Fruit fly (Drosophila melanogaster) whole organism, embryonic: ENCODE data around the gene nerfin-2.

Experiments
- Adf1 ChIP-seq: fragments of 200-800 bp; sonication (Bioruptor generic); IDR thresholded peaks from 2 replicates; pipeline ENCODE4 v1.3.6; 2022; ENCODE audit warnings: missing biosample characterization, missing genetic modification characterization
- Atf3 ChIP-seq: fragments of 200-800 bp; sonication (Bioruptor generic); optimal IDR thresholded peaks from 3 replicates; lab custom pipeline; 2016; ENCODE audit warnings: missing biosample characterization, missing genetic modification characterization
- Atf6 ChIP-seq: fragments of 200-800 bp; sonication (Bioruptor generic); IDR thresholded peaks from 2 replicates; pipeline ENCODE4 v1.3.6; 2022; ENCODE audit warnings: missing biosample characterization, missing genetic modification characterization
- Bteb2 ChIP-seq: fragments of 200-800 bp; sonication (Bioruptor generic); optimal IDR thresholded peaks from 2 replicates; lab custom pipeline; 2016; ENCODE audit warnings: missing biosample characterization, missing genetic modification characterization
- CG10147 ChIP-seq: fragments of 200-800 bp; sonication (Bioruptor generic); optimal IDR thresholded peaks from 2 replicates; lab custom pipeline; 2019; ENCODE audit warnings: missing biosample characterization, mild to moderate bottlenecking, missing genetic modification characterization, moderate library complexity
- CG12744 ChIP-seq: fragments of 200-800 bp; sonication (Bioruptor generic); optimal IDR thresholded peaks from 2 replicates; lab custom pipeline; 2016; ENCODE audit warnings: missing biosample characterization, missing genetic modification characterization
- CG13624 ChIP-seq: fragments of 200-800 bp; sonication (Bioruptor generic); optimal IDR thresholded peaks from 2 replicates; lab custom pipeline; 2016; ENCODE audit warnings: missing biosample characterization, missing genetic modification characterization
- CG14441 ChIP-seq: fragments of 200-800 bp; sonication (Bioruptor generic); IDR thresholded peaks from 2 replicates; pipeline ENCODE4 v1.3.6; 2022; ENCODE audit warnings: missing biosample characterization, missing genetic modification characterization
- CG16863 ChIP-seq: fragments of 200-800 bp; sonication (Bioruptor generic); optimal IDR thresholded peaks from 3 replicates; lab custom pipeline; 2016; ENCODE audit warnings: missing biosample characterization, missing genetic modification characterization
- CG17359 ChIP-seq: fragments of 200-800 bp; sonication (Bioruptor generic); optimal IDR thresholded peaks from 3 replicates; lab custom pipeline; 2018; ENCODE audit warnings: missing biosample characterization, mild to moderate bottlenecking, missing genetic modification characterization, moderate library complexity
- CG2120 ChIP-seq: fragments of 200-800 bp; sonication (Bioruptor generic); optimal IDR thresholded peaks from 3 replicates; lab custom pipeline; 2016; ENCODE audit warnings: missing biosample characterization, missing genetic modification characterization
- CG3163 ChIP-seq: fragments of 200-800 bp; sonication (Bioruptor generic); optimal IDR thresholded peaks from 3 replicates; lab custom pipeline; 2016; ENCODE audit warnings: missing biosample characterization, missing genetic modification characterization
- CG6813 ChIP-seq: fragments of 200-800 bp; sonication (Bioruptor generic); optimal IDR thresholded peaks from 2 replicates; lab custom pipeline; 2017; ENCODE audit warnings: missing biosample characterization, missing genetic modification characterization, mild to moderate bottlenecking, moderate library complexity, missing genetic modification reagents
- CG7556 ChIP-seq: fragments of 200-800 bp; sonication (Bioruptor generic); optimal IDR thresholded peaks from 2 replicates; lab custom pipeline; 2017; ENCODE audit warnings: missing biosample characterization, mild to moderate bottlenecking, missing genetic modification characterization
- CG8290 ChIP-seq, 3 experiments: fragments of 200-800 bp; sonication (Bioruptor generic); optimal IDR thresholded peaks; 2 replicates each; lab custom pipeline; 2016 to 2019; ENCODE audit warnings: missing biosample characterization in 3 of 3, missing genetic modification characterization in 3 of 3, mild to moderate bottlenecking in 2 of 3, moderate library complexity in 1 of 3
- CG8388 ChIP-seq: fragments of 200-800 bp; sonication (Bioruptor generic); optimal IDR thresholded peaks from 2 replicates; lab custom pipeline; 2019; ENCODE audit warnings: missing biosample characterization, mild to moderate bottlenecking, missing genetic modification characterization, moderate library complexity
- CG8765 ChIP-seq: fragments of 200-800 bp; sonication (Bioruptor generic); IDR thresholded peaks from 2 replicates; pipeline ENCODE4 v1.3.6; 2022; ENCODE audit warnings: missing biosample characterization, missing genetic modification characterization
- CG9876 ChIP-seq: fragments of 200-800 bp; sonication (Bioruptor generic); optimal IDR thresholded peaks from 2 replicates; lab custom pipeline; 2016; ENCODE audit warnings: missing biosample characterization, missing genetic modification characterization
- CG9932 ChIP-seq: fragments of 200-800 bp; sonication (Bioruptor generic); IDR thresholded peaks from 2 replicates; pipeline ENCODE4 v1.3.6; 2022; ENCODE audit warnings: missing biosample characterization, missing genetic modification characterization
- Camta ChIP-seq: fragments of 200-800 bp; sonication (Bioruptor generic); optimal IDR thresholded peaks from 2 replicates; lab custom pipeline; 2016; ENCODE audit warnings: missing biosample characterization, missing genetic modification characterization
- D19B ChIP-seq: fragments of 200-800 bp; sonication (Bioruptor generic); optimal IDR thresholded peaks from 2 replicates; lab custom pipeline; 2017; ENCODE audit warnings: missing biosample characterization, mild to moderate bottlenecking, missing genetic modification characterization
- Dfd ChIP-seq, 2 experiments: fragments of >200 bp; optimal IDR thresholded peaks; 2 replicates each; lab custom pipeline; 2017; ENCODE audit warnings: missing biosample characterization in 2 of 2, missing genetic modification characterization in 2 of 2
- HHEX ChIP-seq: fragments of 200-800 bp; sonication (Bioruptor generic); optimal IDR thresholded peaks from 3 replicates; lab custom pipeline; 2017; ENCODE audit warnings: missing biosample characterization, mild to moderate bottlenecking, missing genetic modification characterization, missing genetic modification reagents
- Jarid2 ChIP-seq: fragments of 200-800 bp; sonication (Bioruptor generic); optimal IDR thresholded peaks from 3 replicates; lab custom pipeline; 2017; ENCODE audit warnings: mild to moderate bottlenecking, missing biosample characterization, missing genetic modification reagents, missing genetic modification characterization
- Kr ChIP-seq: fragments of 200-800 bp; sonication (Bioruptor generic); optimal IDR thresholded peaks from 2 replicates; lab custom pipeline; 2017; ENCODE audit warnings: missing biosample characterization, mild to moderate bottlenecking, missing genetic modification characterization
- Lpt ChIP-seq: fragments of >200 bp; optimal IDR thresholded peaks from 2 replicates; lab custom pipeline; 2018; ENCODE audit warnings: missing biosample characterization, missing genetic modification characterization
- NK7.1 ChIP-seq: fragments of 200-800 bp; sonication (Bioruptor generic); optimal IDR thresholded peaks from 3 replicates; lab custom pipeline; 2016; ENCODE audit warnings: missing biosample characterization, missing genetic modification characterization
- Oaz ChIP-seq: fragments of 200-800 bp; sonication (Bioruptor generic); IDR thresholded peaks from 2 replicates; pipeline ENCODE4 v1.3.6; 2022; ENCODE audit warnings: missing biosample characterization, missing genetic modification characterization
- Rfx ChIP-seq: fragments of 200-800 bp; sonication (Bioruptor generic); IDR thresholded peaks from 2 replicates; pipeline ENCODE4 v1.3.6; 2022; ENCODE audit warnings: missing biosample characterization, missing genetic modification characterization
- Sin3A ChIP-seq: fragments of >200 bp; optimal IDR thresholded peaks from 2 replicates; lab custom pipeline; 2018
- TFAM ChIP-seq: fragments of 200-800 bp; sonication (Bioruptor generic); optimal IDR thresholded peaks from 2 replicates; lab custom pipeline; 2017; ENCODE audit warnings: missing biosample characterization, missing genetic modification characterization, inconsistent platforms
- Taf1 ChIP-seq: fragments of 200-800 bp; sonication (Bioruptor generic); IDR thresholded peaks from 2 replicates; pipeline ENCODE4 v1.3.6; 2022; ENCODE audit warnings: missing biosample characterization, missing genetic modification characterization
- Usf ChIP-seq: fragments of 200-800 bp; sonication (Bioruptor generic); optimal IDR thresholded peaks from 2 replicates; lab custom pipeline; 2017; ENCODE audit warnings: missing genotype, missing biosample characterization, missing genetic modification characterization
- ap ChIP-seq: fragments of 200-800 bp; sonication (Bioruptor generic); IDR thresholded peaks from 2 replicates; pipeline ENCODE4 v1.3.6; 2022; ENCODE audit warnings: missing biosample characterization, missing genetic modification characterization
- bbx ChIP-seq: fragments of 200-800 bp; sonication (Bioruptor generic); IDR thresholded peaks from 2 replicates; pipeline ENCODE4 v1.3.6; 2022; ENCODE audit warnings: missing biosample characterization, missing genetic modification characterization; ENCODE audit not compliant: partially characterized antibody
- chinmo ChIP-seq: fragments of 200-800 bp; sonication (Bioruptor generic); IDR thresholded peaks from 4 replicates; pipeline ENCODE4 v1.3.6; 2022; ENCODE audit warnings: missing biosample characterization, missing genetic modification characterization; ENCODE audit not compliant: partially characterized antibody
- da ChIP-seq: fragments of 200-800 bp; sonication (Bioruptor generic); optimal IDR thresholded peaks from 2 replicates; lab custom pipeline; 2016; ENCODE audit warnings: missing biosample characterization, missing genetic modification characterization
- danr ChIP-seq: fragments of 200-800 bp; sonication (Bioruptor generic); IDR thresholded peaks from 2 replicates; pipeline ENCODE4 v1.3.6; 2022; ENCODE audit warnings: missing biosample characterization, missing genetic modification characterization
- fd102C ChIP-seq: fragments of 200-800 bp; sonication (Bioruptor generic); optimal IDR thresholded peaks from 2 replicates; lab custom pipeline; 2018; ENCODE audit warnings: missing biosample characterization, mild to moderate bottlenecking, missing genetic modification characterization, moderate library complexity
- fd64A ChIP-seq: fragments of 200-800 bp; sonication (Bioruptor generic); optimal IDR thresholded peaks from 3 replicates; lab custom pipeline; 2018; ENCODE audit warnings: missing biosample characterization, mild to moderate bottlenecking, missing genetic modification characterization
- gfzf ChIP-seq: fragments of 200-800 bp; sonication (Bioruptor generic); optimal IDR thresholded peaks from 2 replicates; lab custom pipeline; 2016; ENCODE audit warnings: missing biosample characterization, mild to moderate bottlenecking, missing genetic modification characterization, moderate library complexity
- odd ChIP-seq: fragments of 200-800 bp; sonication (Bioruptor generic); optimal IDR thresholded peaks from 2 replicates; lab custom pipeline; 2017; ENCODE audit warnings: missing biosample characterization, mild to moderate bottlenecking, missing genetic modification characterization
- peb ChIP-seq: fragments of 200-800 bp; sonication (Bioruptor generic); IDR thresholded peaks from 2 replicates; pipeline ENCODE4 v1.3.6; 2022; ENCODE audit warnings: missing biosample characterization, missing genetic modification characterization
- pnt ChIP-seq: fragments of 200-800 bp; sonication (Bioruptor generic); optimal IDR thresholded peaks from 3 replicates; lab custom pipeline; 2016; ENCODE audit warnings: missing biosample characterization, missing genetic modification characterization
- ranshi ChIP-seq: fragments of 200-800 bp; sonication (Bioruptor generic); IDR thresholded peaks from 2 replicates; pipeline ENCODE4 v1.3.6; 2022; ENCODE audit warnings: missing biosample characterization, missing genetic modification characterization
- rib ChIP-seq: fragments of 200-800 bp; sonication (Bioruptor generic); IDR thresholded peaks from 2 replicates; pipeline ENCODE4 v1.3.6; 2022; ENCODE audit warnings: missing biosample characterization, missing genetic modification characterization
- schlank ChIP-seq: fragments of 200-800 bp; sonication (Bioruptor generic); optimal IDR thresholded peaks from 2 replicates; lab custom pipeline; 2018; ENCODE audit warnings: missing biosample characterization, mild to moderate bottlenecking, missing genetic modification characterization
- trem ChIP-seq: fragments of 200-800 bp; optimal IDR thresholded peaks from 3 replicates; lab custom pipeline; 2019; ENCODE audit warnings: missing biosample characterization, mild to moderate bottlenecking, missing genetic modification characterization, moderate library complexity
- trh ChIP-seq: fragments of 200-800 bp; sonication (Bioruptor generic); optimal IDR thresholded peaks from 2 replicates; lab custom pipeline; 2016; ENCODE audit warnings: missing biosample characterization, missing genetic modification characterization
- zf30C ChIP-seq: fragments of 200-800 bp; sonication (Bioruptor generic); optimal IDR thresholded peaks from 3 replicates; lab custom pipeline; 2018; ENCODE audit warnings: missing biosample characterization, mild to moderate bottlenecking, missing genetic modification characterization
- zfh1 ChIP-seq: fragments of 200-800 bp; sonication (Bioruptor generic); IDR thresholded peaks from 3 replicates; pipeline ENCODE4 v1.3.6; 2022; ENCODE audit warnings: missing biosample characterization, missing genetic modification characterization

The nerfin-2 gene

DNA sequence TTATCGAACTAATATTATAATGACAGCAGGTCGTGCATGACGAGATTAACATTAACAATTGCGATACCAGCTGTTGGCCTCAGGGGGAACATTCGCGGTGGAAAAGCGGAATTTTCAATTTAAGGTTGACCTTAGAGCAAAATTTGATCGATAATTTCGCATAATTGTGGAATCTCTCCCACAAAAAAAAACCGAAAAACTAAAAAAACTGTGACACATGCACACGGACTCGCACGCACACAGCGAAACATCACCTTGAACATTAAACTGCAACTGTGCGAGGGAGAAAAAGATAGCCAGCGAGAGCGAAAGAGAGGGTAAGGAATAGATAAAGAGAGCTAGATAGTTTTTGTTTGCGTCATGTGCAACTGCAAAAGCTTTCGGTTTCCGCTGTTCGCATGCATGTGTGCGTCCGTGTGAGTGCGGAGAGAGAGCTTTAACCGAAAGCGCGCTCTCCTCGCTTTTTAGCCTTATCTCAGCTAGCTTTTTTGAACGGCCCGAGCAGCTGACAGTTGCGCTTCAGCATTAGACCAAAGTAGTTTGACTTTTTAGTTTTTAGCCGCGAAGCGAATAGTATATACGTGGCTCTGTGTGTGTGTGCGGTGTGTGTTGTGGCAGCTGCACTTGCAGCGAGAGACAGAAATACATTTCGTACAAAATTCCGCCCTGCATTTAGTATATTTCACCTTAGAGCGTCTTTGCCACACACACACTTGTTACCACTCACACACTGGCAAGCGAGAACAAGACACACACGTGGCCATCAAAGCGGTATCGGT, 22.5 kb downstream of the nerfin-2 start (continued):
- TF ChIP-seq bbx (GFP tag; lab: Robert Waterston, UW) (peak; percentile 43; the same call in 1 of the 2 replicates), Kr (no peak), CG7556 (GFP tag; lab: Kevin White, UChicago) (no peak), peb (GFP tag; lab: Robert Waterston, UW) (no peak), Adf1 (GFP tag; lab: Robert Waterston, UW) (peak; percentile 56), NK7.1 (no peak), Sin3A (lab: Kevin White, UChicago) (no peak), pnt (GFP tag; lab: Kevin White, UChicago) (no peak), trh (GFP tag; lab: Kevin White, UChicago) (no peak), CG9876 (no peak), Jarid2 (GFP tag; lab: Kevin White, UChicago) (peak; percentile 88), danr (no peak), D19B (GFP tag; lab: Kevin White, UChicago) (no peak), Dfd (GFP tag; optimal IDR thresholded peaks at IDR 0.05; lab: Kevin White, UChicago) (no peak), Usf (GFP tag; lab: Kevin White, UChicago) (no peak), Taf1 (GFP tag; lab: Robert Waterston, UW) (no peak), Camta (GFP tag; lab: Kevin White, UChicago) (no peak), da (GFP tag; lab: Kevin White, UChicago) (no peak), trem (tag; lab: Kevin White, UChicago) (no peak), CG8290 (GFP tag; optimal IDR thresholded peaks at IDR 0.05; lab: Kevin White, UChicago) (no peak), CG8290 (tag; optimal IDR thresholded peaks at IDR 0.05; lab: Kevin White, UChicago) (peak in 1 of 2 experiments; percentile 14), CG8765 (GFP tag; lab: Robert Waterston, UW) (no peak), CG8388 (GFP tag; lab: Kevin White, UChicago) (no peak), zfh1 (GFP tag; lab: Robert Waterston, UW) (no peak), Bteb2 (GFP tag; lab: Kevin White, UChicago) (no peak), zf30C (GFP tag; lab: Kevin White, UChicago) (no peak), fd64A (GFP tag; lab: Kevin White, UChicago) (no peak), fd102C (GFP tag; lab: Kevin White, UChicago) (no peak), CG9932 (0 out of 2 replicates have a peak, but pooled peaks have one; percentile 22), CG12744 (GFP tag; lab: Kevin White, UChicago) (no peak), schlank (tag; lab: Kevin White, UChicago) (no peak), Rfx (GFP tag; lab: Robert Waterston, UW) (no peak), CG16863 (GFP tag; lab: Kevin White, UChicago) (no peak), CG17359 (tag; lab: Kevin White, UChicago) (no peak), CG6813 (GFP tag; lab: Kevin White, UChicago) (peak; percentile 50), gfzf (GFP tag; lab: Kevin White, UChicago) (no peak), HHEX (GFP tag; lab: Kevin White, UChicago) (no peak), Atf6 (GFP tag; lab: Robert Waterston, UW) (no peak), odd (GFP tag; lab: Kevin White, UChicago) (no peak), TFAM (GFP tag; lab: Kevin White, UChicago) (no peak), CG14441 (GFP tag; lab: Robert Waterston, UW) (no peak), Oaz (no peak), Atf3 (GFP tag; lab: Kevin White, UChicago) (no peak), chinmo (GFP tag; lab: Robert Waterston, UW) (peak; percentile 100), rib (no peak), Lpt (GFP tag; lab: Kevin White, UChicago) (no peak), CG13624 (GFP tag; lab: Kevin White, UChicago) (no peak), CG3163 (GFP tag; lab: Kevin White, UChicago) (peak; percentile 9), CG2120 (GFP tag; lab: Kevin White, UChicago) (no peak), ranshi (GFP tag; lab: Robert Waterston, UW) (no peak), CG10147 (GFP tag; lab: Kevin White, UChicago) (no peak), ap (GFP tag; lab: Robert Waterston, UW) (no peak)
